Worm (Caenorhabditis elegans) whole organism, mixed stage, embryonic: Measurements from ENCODE around the gene Y17G7B.20.

ENCODE experiments used
- M03D4.4 ChIP-seq: sonication (generic microtip); optimal IDR thresholded peaks from 2 replicates; lab custom pipeline; 2017; ENCODE audit warnings: mild to moderate bottlenecking, missing genetic modification characterization, missing compliant biosample characterization
- bed-3 ChIP-seq: fragments of 200-800 bp; sonication (Bioruptor generic); optimal IDR thresholded peaks from 3 replicates; lab custom pipeline; 2018; ENCODE audit warnings: mild to moderate bottlenecking, missing genetic modification characterization, moderate library complexity, missing compliant biosample characterization
- blmp-1 ChIP-seq: fragments of 150-350 bp; optimal IDR thresholded peaks from 2 replicates; lab custom pipeline; 2014; ENCODE audit warnings: missing biosample characterization, missing genetic modification characterization
- ceh-39 ChIP-seq: fragments of 150-350 bp; optimal IDR thresholded peaks from 2 replicates; lab custom pipeline; 2014; ENCODE audit warnings: missing biosample characterization, missing genetic modification characterization
- ceh-43 ChIP-seq: fragments of 200-800 bp; sonication (Bioruptor generic); optimal IDR thresholded peaks from 2 replicates; lab custom pipeline; 2018; ENCODE audit warnings: mild to moderate bottlenecking, missing genetic modification characterization, moderate library complexity, missing compliant biosample characterization
- ceh-83 ChIP-seq: fragments of 200-800 bp; sonication (Bioruptor generic); optimal IDR thresholded peaks from 2 replicates; lab custom pipeline; 2018; ENCODE audit warnings: mild to moderate bottlenecking, missing genetic modification characterization, missing compliant biosample characterization
- ces-1 ChIP-seq: fragments of 150-350 bp; optimal IDR thresholded peaks from 2 replicates; lab custom pipeline; 2014; ENCODE audit warnings: missing biosample characterization, missing genetic modification reagents, missing genetic modification characterization
- cnd-1 ChIP-seq: fragments of 200-800 bp; sonication (Bioruptor generic); optimal IDR thresholded peaks from 2 replicates; lab custom pipeline; 2018; ENCODE audit warnings: mild to moderate bottlenecking, missing genetic modification characterization, missing compliant biosample characterization
- drap-1 ChIP-seq: fragments of 200-800 bp; sonication (Bioruptor generic); optimal IDR thresholded peaks from 3 replicates; lab custom pipeline; 2018; ENCODE audit warnings: mild to moderate bottlenecking, missing genetic modification characterization, missing compliant biosample characterization
- elt-1 ChIP-seq: sonication (generic microtip); optimal IDR thresholded peaks from 2 replicates; lab custom pipeline; 2017; ENCODE audit warnings: missing genetic modification characterization, mild to moderate bottlenecking, missing compliant biosample characterization, antibody characterized with exemption, moderate library complexity, borderline replicate concordance; ENCODE audit not compliant: insufficient read depth
- elt-3 ChIP-seq: fragments of 150-350 bp; optimal IDR thresholded peaks from 2 replicates; lab custom pipeline; 2014; ENCODE audit warnings: missing biosample characterization, missing genetic modification characterization
- flh-1 ChIP-seq: fragments of 200-800 bp; sonication (Bioruptor generic); optimal IDR thresholded peaks from 2 replicates; lab custom pipeline; 2018; ENCODE audit warnings: mild to moderate bottlenecking, missing genetic modification characterization, moderate library complexity, missing compliant biosample characterization
- ham-2 ChIP-seq: fragments of 200-800 bp; sonication (Bioruptor generic); optimal IDR thresholded peaks from 2 replicates; lab custom pipeline; 2018; ENCODE audit warnings: mild to moderate bottlenecking, missing genetic modification characterization, missing compliant biosample characterization
- hlh-1 ChIP-seq: fragments of 150-350 bp; optimal IDR thresholded peaks from 2 replicates; lab custom pipeline; 2014; ENCODE audit warnings: missing biosample characterization, missing genetic modification reagents, missing genetic modification characterization
- lin-13 ChIP-seq: fragments of 150-350 bp; optimal IDR thresholded peaks from 2 replicates; lab custom pipeline; 2014; ENCODE audit warnings: missing biosample characterization, missing genetic modification characterization
- lin-32 ChIP-seq: fragments of 200-800 bp; sonication (Bioruptor generic); optimal IDR thresholded peaks from 2 replicates; lab custom pipeline; 2018; ENCODE audit warnings: mild to moderate bottlenecking, missing genetic modification characterization, missing compliant biosample characterization
- lsy-2 ChIP-seq: fragments of 150-350 bp; optimal IDR thresholded peaks from 2 replicates; lab custom pipeline; 2014; ENCODE audit warnings: missing biosample characterization, missing genetic modification characterization
- mab-5 ChIP-seq: fragments of 150-350 bp; optimal IDR thresholded peaks from 2 replicates; lab custom pipeline; 2014; ENCODE audit warnings: missing biosample characterization, missing genetic modification characterization
- mep-1 ChIP-seq: fragments of 150-350 bp; optimal IDR thresholded peaks from 2 replicates; lab custom pipeline; 2017; ENCODE audit warnings: missing biosample characterization, missing genetic modification reagents, missing genetic modification characterization, inconsistent platforms
- mls-2 ChIP-seq: sonication (generic microtip); optimal IDR thresholded peaks from 2 replicates; lab custom pipeline; 2016; ENCODE audit warnings: mild to moderate bottlenecking, missing genetic modification characterization, moderate library complexity, missing compliant biosample characterization
- nhr-12 ChIP-seq: fragments of 150-350 bp; optimal IDR thresholded peaks from 2 replicates; lab custom pipeline; 2014; ENCODE audit warnings: missing biosample characterization, missing genetic modification characterization
- nhr-2 ChIP-seq: fragments of 150-350 bp; optimal IDR thresholded peaks from 2 replicates; lab custom pipeline; 2014; ENCODE audit warnings: missing biosample characterization, missing genetic modification characterization
- nhr-237 ChIP-seq: fragments of 150-350 bp; optimal IDR thresholded peaks from 2 replicates; lab custom pipeline; 2014; ENCODE audit warnings: missing biosample characterization, missing genetic modification characterization
- nhr-28 ChIP-seq: fragments of 150-350 bp; optimal IDR thresholded peaks from 2 replicates; lab custom pipeline; 2014; ENCODE audit warnings: missing biosample characterization, missing genetic modification characterization
- pha-4 ChIP-seq: fragments of 150-350 bp; optimal IDR thresholded peaks from 2 replicates; lab custom pipeline; 2018; ENCODE audit warnings: missing biosample characterization, missing genetic modification reagents, missing genetic modification characterization
- sem-2 ChIP-seq: fragments of 200-800 bp; sonication (Bioruptor generic); optimal IDR thresholded peaks from 2 replicates; lab custom pipeline; 2018; ENCODE audit warnings: mild to moderate bottlenecking, missing genetic modification characterization, missing compliant biosample characterization
- snpc-4 ChIP-seq: fragments of 150-350 bp; optimal IDR thresholded peaks from 2 replicates; lab custom pipeline; 2014; ENCODE audit warnings: missing biosample characterization, missing genetic modification characterization
- sptf-1 ChIP-seq: sonication (generic microtip); optimal IDR thresholded peaks from 2 replicates; lab custom pipeline; 2017; ENCODE audit warnings: mild to moderate bottlenecking, missing genetic modification characterization, moderate library complexity, missing compliant biosample characterization
- tbx-8 ChIP-seq: fragments of 200-800 bp; sonication (Bioruptor generic); optimal IDR thresholded peaks from 2 replicates; lab custom pipeline; 2018; ENCODE audit warnings: mild to moderate bottlenecking, missing genetic modification characterization, moderate library complexity, missing compliant biosample characterization
- unc-120 ChIP-seq: sonication (generic microtip); optimal IDR thresholded peaks from 2 replicates; lab custom pipeline; 2017; ENCODE audit warnings: missing genetic modification characterization, missing compliant biosample characterization; ENCODE audit not compliant: poor library complexity, severe bottlenecking
- unc-39 ChIP-seq: fragments of 150-350 bp; optimal IDR thresholded peaks from 2 replicates; lab custom pipeline; 2014; ENCODE audit warnings: missing biosample characterization, missing genetic modification characterization
- unc-62 ChIP-seq: fragments of 150-350 bp; optimal IDR thresholded peaks from 2 replicates; lab custom pipeline; 2014; ENCODE audit warnings: missing biosample characterization, missing genetic modification reagents, missing genetic modification characterization
- zip-8 ChIP-seq: fragments of 150-350 bp; optimal IDR thresholded peaks from 2 replicates; lab custom pipeline; 2014; ENCODE audit warnings: missing biosample characterization, missing genetic modification characterization
- ztf-11 ChIP-seq: fragments of 150-350 bp; optimal IDR thresholded peaks from 2 replicates; lab custom pipeline; 2014; ENCODE audit warnings: missing biosample characterization, missing genetic modification characterization

Y17G7B.20 gene

ce11 chrII:11966602-11967001 lies 13.0 kb downstream of the Y17G7B.20 start, which contains the start of gene rab-7:
TSS of gene rab-7 (minus strand) at chrII:11966931.
- TF ChIP-seq tbx-8 (no peak), M03D4.4 (no peak), mab-5 (tag; lab: Kevin White, UChicago) (no peak), nhr-2 (no peak), ceh-43 (GFP tag; lab: Kevin White, UChicago) (no peak), ztf-11 (tag; lab: Kevin White, UChicago) (no peak), drap-1 (GFP tag; lab: Kevin White, UChicago) (no peak), snpc-4 (tag; lab: Kevin White, UChicago) (no peak), ceh-83 (GFP tag; lab: Kevin White, UChicago) (no peak), sem-2 (GFP tag; lab: Kevin White, UChicago) (no peak), ham-2 (no peak)
- TF ChIP-seq, all 35 proteins: peak for 0

- TF ChIP-seq tbx-8 = no peak
- TF ChIP-seq zip-8 = no peak
- TF ChIP-seq sem-2 (GFP tag; lab: Kevin White, UChicago) = no peak
- no peak for TF ChIP-seq ceh-83 (GFP tag; lab: Kevin White, UChicago)
- TF ChIP-seq sptf-1 (tag; lab: Kevin White, UChicago) = no peak
- no peak for TF ChIP-seq elt-1 (tag; lab: Kevin White, UChicago)
- TF ChIP-seq drap-1 (GFP tag; lab: Kevin White, UChicago) = no peak
- no peak for TF ChIP-seq nhr-2
- TF ChIP-seq ham-2 = no peak
Measured at ce11 chrII:11964847-11965246, 14.8 kb downstream of the Y17G7B.20 start.

ce11 chrII:11963132-11963630 lies 16.5 kb downstream of the Y17G7B.20 start:
- TF ChIP-seq nhr-12 (tag; lab: Kevin White, UChicago) = no peak
- TF ChIP-seq ham-2 = no peak
- no peak for TF ChIP-seq lin-32
- no peak for TF ChIP-seq drap-1 (GFP tag; lab: Kevin White, UChicago)
- no peak for TF ChIP-seq nhr-28 (tag; lab: Kevin White, UChicago)
- TF ChIP-seq flh-1 (GFP tag; lab: Kevin White, UChicago) = no peak
- TF ChIP-seq elt-1 (tag; lab: Kevin White, UChicago) = no peak
- TF ChIP-seq unc-39 (tag; lab: Kevin White, UChicago) = no peak
- no peak for TF ChIP-seq ceh-83 (GFP tag; lab: Kevin White, UChicago)
- TF ChIP-seq mab-5 (tag; lab: Kevin White, UChicago) = no peak
- no peak for TF ChIP-seq nhr-2
- TF ChIP-seq nhr-237 (tag; lab: Kevin White, UChicago) = no peak
- no peak for TF ChIP-seq ceh-39 (tag; lab: Kevin White, UChicago)
- no peak for TF ChIP-seq snpc-4 (tag; lab: Kevin White, UChicago)
- TF ChIP-seq, all 35 proteins: peak for 0

ce11 chrII:11962083-11962482 lies 17.6 kb downstream of the Y17G7B.20 start, which contains the start of the genes W03C9.1 and W03C9.2:
TSS of gene W03C9.1 (minus strand) at chrII:11962128.
TSS of gene W03C9.2 (plus strand) at chrII:11962368.
- TF ChIP-seq hlh-1 = no peak
- no peak for TF ChIP-seq drap-1 (GFP tag; lab: Kevin White, UChicago)
- no peak for TF ChIP-seq sptf-1 (tag; lab: Kevin White, UChicago)
- TF ChIP-seq unc-39 (tag; lab: Kevin White, UChicago) = no peak
- TF ChIP-seq ceh-39 (tag; lab: Kevin White, UChicago) = no peak
- no peak for TF ChIP-seq mls-2 (tag; lab: Kevin White, UChicago)
- no peak for TF ChIP-seq ces-1 (GFP tag; lab: Kevin White, UChicago)
- no peak for TF ChIP-seq mep-1 (tag; lab: Kevin White, UChicago)
- no peak for TF ChIP-seq nhr-237 (tag; lab: Kevin White, UChicago)
- no peak for TF ChIP-seq blmp-1 (tag; lab: Kevin White, UChicago)
- TF ChIP-seq elt-3 (tag; lab: Kevin White, UChicago) = no peak
- no peak for TF ChIP-seq sem-2 (GFP tag; lab: Kevin White, UChicago)
- no peak for TF ChIP-seq zip-8

- TF ChIP-seq M03D4.4 (peak; percentile 99), ceh-39 (tag; lab: Kevin White, UChicago) (no peak), tbx-8 (peak; percentile 100), ceh-43 (GFP tag; lab: Kevin White, UChicago) (peak; percentile 99), unc-62 (GFP tag; lab: Kevin White, UChicago) (peak; percentile 80), sptf-1 (tag; lab: Kevin White, UChicago) (peak; percentile 100), unc-39 (tag; lab: Kevin White, UChicago) (peak; percentile 82), nhr-12 (tag; lab: Kevin White, UChicago) (peak; percentile 57), cnd-1 (tag; lab: Kevin White, UChicago) (peak; percentile 99), mep-1 (tag; lab: Kevin White, UChicago) (peak; percentile 67), nhr-237 (tag; lab: Kevin White, UChicago) (peak; percentile 74), mab-5 (tag; lab: Kevin White, UChicago) (peak; percentile 39), flh-1 (GFP tag; lab: Kevin White, UChicago) (peak; percentile 99), ces-1 (GFP tag; lab: Kevin White, UChicago) (peak; percentile 66), mls-2 (tag; lab: Kevin White, UChicago) (peak; percentile 100), blmp-1 (tag; lab: Kevin White, UChicago) (peak; percentile 56), lin-13 (tag; lab: Kevin White, UChicago) (peak; percentile 88), lsy-2 (tag; lab: Kevin White, UChicago) (peak; percentile 68), lin-32 (peak; percentile 100), zip-8 (no peak), ceh-83 (GFP tag; lab: Kevin White, UChicago) (peak; percentile 100), ztf-11 (tag; lab: Kevin White, UChicago) (peak; percentile 95), ham-2 (peak; percentile 100), pha-4 (tag; lab: Kevin White, UChicago) (peak; percentile 84), bed-3 (peak; percentile 99), unc-120 (peak; percentile 100), elt-3 (tag; lab: Kevin White, UChicago) (peak; percentile 60), snpc-4 (tag; lab: Kevin White, UChicago) (no peak)
Measured at ce11 chrII:11960596-11961217, 18.9 kb downstream of the Y17G7B.20 start.
